Worm (Caenorhabditis elegans): ENCODE data around the gene F42A10.7.

Gene F42A10.7

DNA sequence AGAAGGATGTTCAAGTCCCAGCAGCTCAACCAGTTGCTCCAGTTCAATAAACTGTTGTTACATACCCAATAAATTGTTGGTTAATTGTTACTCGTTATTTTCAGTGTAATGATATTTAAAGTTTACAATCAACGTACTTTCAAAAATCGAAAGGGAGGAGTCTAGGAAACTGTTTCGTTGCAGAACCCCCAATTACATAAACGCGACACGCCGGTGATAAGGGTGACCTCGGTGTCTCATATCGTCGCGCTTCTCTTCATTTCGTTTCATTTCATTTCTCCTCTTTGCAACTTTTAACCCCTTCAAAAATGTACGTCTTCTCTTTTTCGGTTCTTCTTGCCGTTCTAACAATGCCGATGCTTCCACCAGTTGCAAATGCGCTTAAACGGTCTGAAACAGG, 29.4 kb upstream of the F42A10.7 start, which contains the start of gene C23G10.2 (continued):
- TF ChIP-seq B0019.2 (GFP tag; conservative IDR thresholded peaks at IDR 0.05): no peak
- TF ChIP-seq madf-6 (GFP tag; IDR thresholded peaks at IDR 0.05): peak; percentile 74
- TF ChIP-seq egl-18 (GFP tag; IDR thresholded peaks at IDR 0.05): no peak
- no peak for TF ChIP-seq lsy-27 (tag; optimal IDR thresholded peaks at IDR 0.05; ENCODE audit: borderline replicate concordance, insufficient read depth)
- TF ChIP-seq mel-28 (tag; optimal IDR thresholded peaks at IDR 0.05; ENCODE audit: borderline replicate concordance): no peak
- TF ChIP-seq zfh-2 (GFP tag; conservative IDR thresholded peaks at IDR 0.05): 0 out of 2 replicates have a peak, but pooled peaks have one; percentile 7
- TF ChIP-seq atf-7 (tag; optimal IDR thresholded peaks at IDR 0.05): peak; percentile 18
- TF ChIP-seq lag-1 (GFP tag; IDR thresholded peaks at IDR 0.05): no peak
- no peak for TF ChIP-seq lir-1 (GFP tag; conservative IDR thresholded peaks at IDR 0.05)
- no peak for TF ChIP-seq hmg-20 (GFP tag; IDR thresholded peaks at IDR 0.05)
- TF ChIP-seq madf-10 (tag; optimal IDR thresholded peaks at IDR 0.05): no peak
- TF ChIP-seq attf-6 (GFP tag; IDR thresholded peaks at IDR 0.05): no peak
- peak; percentile 75; the same call in 1 of the 2 replicates for TF ChIP-seq F39B2.1 (GFP tag; IDR thresholded peaks at IDR 0.05)
- TF ChIP-seq him-1 (tag; optimal IDR thresholded peaks at IDR 0.05): no peak
- TF ChIP-seq pbrm-1 (GFP tag; IDR thresholded peaks at IDR 0.05): peak; percentile 61; the same call in 1 of the 2 replicates
- TF ChIP-seq F23B12.7 (tag; optimal IDR thresholded peaks at IDR 0.05; ENCODE audit: insufficient read depth): no peak
- peak; percentile 25 for TF ChIP-seq ZK185.1 (tag; optimal IDR thresholded peaks at IDR 0.05; ENCODE audit: poor library complexity, severe bottlenecking)
- no peak for TF ChIP-seq T07F8.4 (tag; optimal IDR thresholded peaks at IDR 0.05)
- TF ChIP-seq hrde-1 (tag; optimal IDR thresholded peaks at IDR 0.05; ENCODE audit: borderline replicate concordance): peak; percentile 23
- no peak for TF ChIP-seq ceh-91 (GFP tag; IDR thresholded peaks at IDR 0.05)
- TF ChIP-seq somi-1 (GFP tag; optimal IDR thresholded peaks at IDR 0.05): no peak
- TF ChIP-seq rec-8 (tag; optimal IDR thresholded peaks at IDR 0.05): no peak
- TF ChIP-seq attf-3 (GFP tag; conservative IDR thresholded peaks at IDR 0.05): no peak
- peak; percentile 69 for TF ChIP-seq lin-26 (GFP tag; IDR thresholded peaks at IDR 0.05)
- no peak for TF ChIP-seq B0261.1 (tag; optimal IDR thresholded peaks at IDR 0.05)
- no peak for TF ChIP-seq fkh-3 (tag; optimal IDR thresholded peaks at IDR 0.05)
- peak; percentile 31 for TF ChIP-seq die-1 (tag; optimal IDR thresholded peaks at IDR 0.05)
- TF ChIP-seq F55B11.4 (tag; optimal IDR thresholded peaks at IDR 0.05; ENCODE audit: borderline replicate concordance, insufficient read depth): no peak
- TF ChIP-seq chd-7 (tag; optimal IDR thresholded peaks at IDR 0.05): no peak
- TF ChIP-seq let-607 (tag; optimal IDR thresholded peaks at IDR 0.05): no peak
- TF ChIP-seq ccch-3 (GFP tag; optimal IDR thresholded peaks at IDR 0.05): no peak
- TF ChIP-seq cebp-1 (GFP tag; IDR thresholded peaks at IDR 0.05): no peak
- no peak for TF ChIP-seq cebp-1 (tag; optimal IDR thresholded peaks at IDR 0.05)
- no peak for TF ChIP-seq hlh-26 (GFP tag; conservative IDR thresholded peaks at IDR 0.05)
- TF ChIP-seq F49E8.2 (tag; optimal IDR thresholded peaks at IDR 0.05; ENCODE audit: insufficient read depth): peak; percentile 83
- TF ChIP-seq snpc-3.4 (tag; optimal IDR thresholded peaks at IDR 0.05): peak; percentile 54
- TF ChIP-seq attf-5 (GFP tag; optimal IDR thresholded peaks at IDR 0.05): no peak
- TF ChIP-seq lin-35 (GFP tag; optimal IDR thresholded peaks at IDR 0.05): no peak
- peak; percentile 62 for TF ChIP-seq rcor-1 (GFP tag; IDR thresholded peaks at IDR 0.05)
- no peak for TF ChIP-seq ztf-25 (GFP tag; IDR thresholded peaks at IDR 0.05)
- no peak for TF ChIP-seq let-526 (GFP tag; IDR thresholded peaks at IDR 0.05)
- no peak for TF ChIP-seq sptf-2 (GFP tag; optimal IDR thresholded peaks at IDR 0.05)
- TF ChIP-seq dpff-1 (tag; optimal IDR thresholded peaks at IDR 0.05): no peak
- TF ChIP-seq ceh-40 (GFP tag; IDR thresholded peaks at IDR 0.05): no peak
- no peak for TF ChIP-seq ceh-79 (tag; optimal IDR thresholded peaks at IDR 0.05)
- peak; percentile 3 for TF ChIP-seq efl-1 (GFP tag; optimal IDR thresholded peaks at IDR 0.05)
- TF ChIP-seq repo-1 (tag; optimal IDR thresholded peaks at IDR 0.05): peak; percentile 16
- no peak for TF ChIP-seq aptf-3 (GFP tag; IDR thresholded peaks at IDR 0.05)

All from whole organism, young adult.